Worm (Caenorhabditis elegans) whole organism, L3 larva: ENCODE results near the gene T20D3.5.
"Not testable (repeated sequence)": the region's sequence is repeated elsewhere in the genome, so short reads cannot be mapped to it uniquely, and the experiment has no call there.

Source experiments
- R02D3.7 ChIP-seq: fragments of 150-350 bp; optimal IDR thresholded peaks from 2 replicates; lab custom pipeline; 2014; ENCODE audit warnings: missing biosample characterization, missing genetic modification characterization
- ZK546.5 ChIP-seq: sonication (generic microtip); optimal IDR thresholded peaks from 2 replicates; lab custom pipeline; 2017; ENCODE audit warnings: missing biosample characterization, missing genetic modification characterization
- aly-2 ChIP-seq: fragments of 150-350 bp; optimal IDR thresholded peaks from 2 replicates; lab custom pipeline; 2014; ENCODE audit warnings: missing biosample characterization, missing genetic modification characterization
- ama-1 ChIP-seq: fragments of 150-350 bp; optimal IDR thresholded peaks from 2 replicates; lab custom pipeline; 2018
- ceh-16 ChIP-seq: sonication (generic microtip); optimal IDR thresholded peaks from 2 replicates; lab custom pipeline; 2017; ENCODE audit warnings: missing biosample characterization, missing genetic modification characterization
- ceh-28 ChIP-seq: fragments of 150-350 bp; optimal IDR thresholded peaks from 2 replicates; lab custom pipeline; 2014; ENCODE audit warnings: missing biosample characterization, missing genetic modification reagents, missing genetic modification characterization
- ceh-9 ChIP-seq: sonication (generic microtip); optimal IDR thresholded peaks from 2 replicates; lab custom pipeline; 2018; ENCODE audit warnings: missing biosample characterization, missing genetic modification characterization
- egl-5 ChIP-seq: fragments of 150-350 bp; optimal IDR thresholded peaks from 2 replicates; lab custom pipeline; 2017; ENCODE audit warnings: missing biosample characterization, missing genetic modification reagents, missing genetic modification characterization, inconsistent platforms
- elt-1 ChIP-seq: fragments of 150-350 bp; optimal IDR thresholded peaks from 2 replicates; lab custom pipeline; 2014; ENCODE audit warnings: missing biosample characterization, missing genetic modification characterization
- elt-2 ChIP-seq: sonication (generic microtip); optimal IDR thresholded peaks from 2 replicates; lab custom pipeline; 2016; ENCODE audit warnings: missing genetic modification reagents, mild to moderate bottlenecking, missing genetic modification characterization, missing compliant biosample characterization
- eor-1 ChIP-seq, 2 experiments: fragments of 150-350 bp; optimal IDR thresholded peaks; 2 replicates each; lab custom pipeline; 2014 to 2018; ENCODE audit warnings: missing biosample characterization in 2 of 2, missing genetic modification characterization in 2 of 2
- fkh-10 ChIP-seq: sonication (generic microtip); optimal IDR thresholded peaks from 2 replicates; lab custom pipeline; 2017; ENCODE audit warnings: missing biosample characterization, missing genetic modification reagents, missing genetic modification characterization
- fkh-2 ChIP-seq: fragments of 150-350 bp; optimal IDR thresholded peaks from 2 replicates; lab custom pipeline; 2014; ENCODE audit warnings: missing biosample characterization, missing genetic modification reagents, missing genetic modification characterization
- fos-1 ChIP-seq: fragments of 150-350 bp; optimal IDR thresholded peaks from 2 replicates; lab custom pipeline; 2014; ENCODE audit warnings: missing biosample characterization, missing genetic modification characterization
- jun-1 ChIP-seq: fragments of 150-350 bp; optimal IDR thresholded peaks from 2 replicates; lab custom pipeline; 2014; ENCODE audit warnings: missing biosample characterization, missing genetic modification reagents, missing genetic modification characterization
- lin-39 ChIP-seq: fragments of 150-350 bp; optimal IDR thresholded peaks from 2 replicates; lab custom pipeline; 2018; ENCODE audit warnings: missing biosample characterization, missing genetic modification reagents, missing genetic modification characterization
- mdl-1 ChIP-seq: fragments of 150-350 bp; optimal IDR thresholded peaks from 2 replicates; lab custom pipeline; 2014; ENCODE audit warnings: missing biosample characterization, missing genetic modification characterization
- mml-1 ChIP-seq: fragments of 150-350 bp; sonication (generic microtip); optimal IDR thresholded peaks from 3 replicates; lab custom pipeline; 2014; ENCODE audit warnings: missing biosample characterization, missing genetic modification characterization
- nfya-1 ChIP-seq: sonication (generic microtip); optimal IDR thresholded peaks from 2 replicates; lab custom pipeline; 2017; ENCODE audit warnings: missing genetic modification characterization, mild to moderate bottlenecking, missing compliant biosample characterization, antibody characterized with exemption, moderate library complexity; ENCODE audit not compliant: insufficient read depth
- nhr-11 ChIP-seq: fragments of 150-350 bp; optimal IDR thresholded peaks from 2 replicates; lab custom pipeline; 2014; ENCODE audit warnings: missing biosample characterization, missing genetic modification characterization
- nhr-12 ChIP-seq: fragments of 150-350 bp; optimal IDR thresholded peaks from 2 replicates; lab custom pipeline; 2014; ENCODE audit warnings: missing biosample characterization, missing genetic modification characterization
- nhr-23 ChIP-seq: fragments of 150-350 bp; optimal IDR thresholded peaks from 2 replicates; lab custom pipeline; 2014; ENCODE audit warnings: missing biosample characterization, missing genetic modification reagents, missing genetic modification characterization
- nhr-28 ChIP-seq: fragments of 150-350 bp; optimal IDR thresholded peaks from 2 replicates; lab custom pipeline; 2014; ENCODE audit warnings: missing biosample characterization, missing genetic modification characterization
- nhr-43 ChIP-seq: sonication (generic microtip); optimal IDR thresholded peaks from 2 replicates; lab custom pipeline; 2016; ENCODE audit warnings: mild to moderate bottlenecking, missing genetic modification characterization, missing compliant biosample characterization; ENCODE audit not compliant: poor library complexity, severe bottlenecking
- nhr-76 ChIP-seq: fragments of 150-350 bp; sonication (generic microtip); optimal IDR thresholded peaks from 5 replicates; lab custom pipeline; 2014; ENCODE audit warnings: missing biosample characterization, missing genetic modification characterization
- nhr-77 ChIP-seq: fragments of 150-350 bp; optimal IDR thresholded peaks from 2 replicates; lab custom pipeline; 2014; ENCODE audit warnings: missing biosample characterization, missing genetic modification characterization
- pha-4 ChIP-seq: fragments of 150-350 bp; optimal IDR thresholded peaks from 2 replicates; lab custom pipeline; 2014; ENCODE audit warnings: missing biosample characterization, missing genetic modification reagents, missing genetic modification characterization
- sea-2 ChIP-seq: fragments of 150-350 bp; sonication (generic microtip); optimal IDR thresholded peaks from 4 replicates; lab custom pipeline; 2014; ENCODE audit warnings: missing biosample characterization, missing genetic modification reagents, missing genetic modification characterization
- skn-1 ChIP-seq: fragments of 150-350 bp; optimal IDR thresholded peaks from 2 replicates; lab custom pipeline; 2014; ENCODE audit warnings: missing biosample characterization, missing genetic modification characterization
- snpc-4 ChIP-seq: fragments of 150-350 bp; optimal IDR thresholded peaks from 2 replicates; lab custom pipeline; 2014; ENCODE audit warnings: missing biosample characterization, missing genetic modification characterization
- tbx-2 ChIP-seq: sonication (generic microtip); optimal IDR thresholded peaks from 2 replicates; lab custom pipeline; 2016; ENCODE audit warnings: mild to moderate bottlenecking, missing genetic modification characterization, missing compliant biosample characterization
- unc-39 ChIP-seq: sonication (generic microtip); optimal IDR thresholded peaks from 4 replicates; lab custom pipeline; 2017; ENCODE audit warnings: missing biosample characterization, missing genetic modification characterization
- unc-62 ChIP-seq: fragments of 150-350 bp; sonication (generic microtip); optimal IDR thresholded peaks from 4 replicates; lab custom pipeline; 2014; ENCODE audit warnings: missing biosample characterization, missing genetic modification reagents, missing genetic modification characterization

The T20D3.5 gene

DNA sequence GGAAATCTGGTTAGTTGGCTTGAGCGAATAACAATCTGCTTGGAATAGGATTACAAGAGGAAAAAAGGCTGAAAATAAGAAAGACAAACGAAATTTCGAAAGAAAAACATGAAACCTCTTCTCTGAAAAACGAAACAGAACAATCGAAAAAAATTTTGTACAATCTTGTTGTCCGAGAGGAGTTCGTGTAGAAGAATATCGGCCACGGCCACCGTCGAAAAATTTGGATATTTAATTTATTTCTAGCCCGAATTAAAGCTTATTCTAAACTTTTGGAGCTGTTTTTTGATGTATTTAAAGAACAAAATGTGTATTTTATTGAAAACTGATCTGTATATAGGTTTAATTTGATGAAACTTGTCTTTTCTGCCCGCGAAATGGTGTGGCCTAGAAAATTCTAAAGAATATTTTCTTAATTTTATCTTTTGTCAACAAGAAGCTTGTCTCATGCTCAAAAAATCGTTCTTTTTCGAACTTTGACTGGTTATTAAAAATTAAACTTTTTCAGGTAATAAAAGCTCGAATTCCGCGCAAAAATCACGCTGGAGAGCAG, at the start of gene T20D3.5:
Gene T20D3.5, plus strand, starts transcription at position 503 of the 553 bp plus-strand sequence.
- TF ChIP-seq nhr-23 (tag; lab: Kevin White, UChicago) (no peak), fkh-2 (no peak), nfya-1 (tag; lab: Kevin White, UChicago) (no peak), nhr-77 (no peak), pha-4 (tag; lab: Kevin White, UChicago) (no peak), ZK546.5 (no peak)

DNA sequence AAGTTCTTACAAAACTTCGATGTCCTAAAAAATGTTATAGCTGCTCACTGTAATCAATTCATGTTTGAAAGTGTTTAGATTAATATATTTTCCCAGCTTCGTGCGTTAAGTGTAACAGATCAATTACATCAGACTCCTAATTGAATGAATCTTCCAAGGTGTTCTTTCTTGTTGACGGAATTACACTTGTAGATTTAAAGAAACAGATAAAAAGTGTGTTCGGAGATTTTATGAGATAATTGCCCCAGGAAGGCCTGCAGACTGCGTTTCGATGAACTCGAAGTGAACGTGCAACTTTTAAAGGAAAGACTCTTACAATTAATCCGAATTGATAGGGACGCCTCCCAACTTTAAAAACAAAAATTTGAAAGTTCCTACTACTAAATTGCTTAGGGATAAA, 47.2 kb upstream of the T20D3.5 start:
- TF ChIP-seq unc-62 (GFP tag; lab: Kevin White, UChicago), result no peak
- peak; percentile 70 for TF ChIP-seq elt-1 (tag; lab: Kevin White, UChicago)
- no peak for TF ChIP-seq ceh-16 (tag; lab: Kevin White, UChicago)

DNA sequence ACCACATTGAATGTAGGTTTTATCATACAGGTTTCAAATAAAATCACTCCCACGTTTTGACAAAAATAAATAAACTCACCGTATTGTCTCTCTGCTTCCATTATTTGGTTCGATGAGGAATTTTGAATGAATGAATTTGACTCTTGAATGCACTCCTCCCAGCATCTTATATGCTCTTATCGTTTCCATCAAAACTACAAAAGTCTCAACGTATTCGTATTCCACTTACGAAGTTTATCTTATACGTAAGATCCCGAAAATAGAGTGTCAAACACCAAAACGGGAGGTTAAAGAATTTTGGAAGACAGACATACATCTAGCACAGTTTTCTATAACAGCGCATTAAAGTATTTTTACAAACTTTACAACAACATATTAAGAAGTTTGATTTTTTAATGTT, 43.0 kb upstream of the T20D3.5 start, which contains the start of gene nhr-264:
Gene nhr-264, minus strand, starts transcription at position 101 of the 400 bp plus-strand sequence.
- not testable (repeated sequence) for TF ChIP-seq ceh-9; egl-5 (tag; lab: Kevin White, UChicago); aly-2 (tag; lab: Kevin White, UChicago)
- TF ChIP-seq, all 47 proteins: peak for 0; not testable (repeated sequence) for 47

DNA sequence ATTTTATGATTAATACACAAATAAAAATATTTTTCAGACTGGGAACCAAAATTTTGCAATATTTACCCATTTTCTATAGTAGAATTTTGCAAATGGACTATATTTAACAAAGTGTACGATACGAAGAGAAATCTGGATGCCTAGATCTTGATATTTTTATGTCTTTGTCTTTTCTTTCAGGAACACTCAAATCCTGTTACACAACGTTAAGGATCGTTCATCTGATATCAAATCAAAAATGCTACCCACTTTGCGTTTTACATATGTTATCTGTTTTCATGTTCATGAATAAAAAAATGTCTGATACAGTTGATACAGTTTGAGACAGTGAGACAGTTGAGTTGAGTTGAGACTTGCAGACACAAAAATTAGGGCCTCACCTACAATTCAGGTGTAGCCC, 40.6 kb upstream of the T20D3.5 start, which contains the start of gene F49C12.1:
Gene F49C12.1, minus strand, starts transcription at position 70 of the 400 bp plus-strand sequence.
- TF ChIP-seq fos-1 (no peak), ceh-9 (no peak), skn-1 (tag; lab: Kevin White, UChicago) (no peak), ZK546.5 (no peak), nhr-23 (tag; lab: Kevin White, UChicago) (no peak), unc-39 (tag; lab: Kevin White, UChicago) (no peak), ceh-28 (tag; lab: Kevin White, UChicago) (no peak), egl-5 (tag; lab: Kevin White, UChicago) (no peak), nhr-77 (no peak), pha-4 (tag; lab: Kevin White, UChicago) (no peak), nfya-1 (tag; lab: Kevin White, UChicago) (no peak), jun-1 (tag; lab: Kevin White, UChicago) (no peak), mml-1 (tag; lab: Kevin White, UChicago) (no peak), fkh-2 (no peak), nhr-11 (no peak)

DNA sequence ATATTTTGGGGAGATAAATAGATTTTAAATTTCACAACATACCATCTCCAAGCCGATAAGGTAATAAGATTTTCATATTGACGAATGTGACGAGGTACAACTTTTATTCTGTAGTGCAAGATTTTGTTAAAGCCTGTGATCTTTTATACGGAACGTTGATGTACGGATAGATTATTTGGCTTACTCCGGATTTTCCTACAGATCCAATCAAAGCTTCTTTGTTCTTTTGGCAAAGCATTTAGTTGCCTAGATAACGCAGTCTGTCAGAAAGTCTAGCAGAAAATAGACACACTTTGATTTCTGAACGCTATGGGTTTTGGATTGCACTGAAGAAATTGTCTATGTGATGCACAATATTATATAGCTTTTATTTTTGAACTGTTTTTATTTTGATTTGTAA, 37.7 kb upstream of the T20D3.5 start, which contains the start of gene F49C12.2:
Gene F49C12.2, minus strand, starts transcription at position 101 of the 400 bp plus-strand sequence.
- no peak for TF ChIP-seq fkh-10 (GFP tag; lab: Kevin White, UChicago)
- TF ChIP-seq nhr-12 (tag; lab: Kevin White, UChicago), result no peak
- TF ChIP-seq tbx-2 (tag; lab: Kevin White, UChicago), result no peak
- no peak for TF ChIP-seq lin-39
- TF ChIP-seq egl-5 (tag; lab: Kevin White, UChicago), result no peak
- no peak for TF ChIP-seq unc-62 (GFP tag; lab: Kevin White, UChicago)
- no peak for TF ChIP-seq nhr-28 (tag; lab: Kevin White, UChicago)
- TF ChIP-seq nhr-11, result no peak

DNA sequence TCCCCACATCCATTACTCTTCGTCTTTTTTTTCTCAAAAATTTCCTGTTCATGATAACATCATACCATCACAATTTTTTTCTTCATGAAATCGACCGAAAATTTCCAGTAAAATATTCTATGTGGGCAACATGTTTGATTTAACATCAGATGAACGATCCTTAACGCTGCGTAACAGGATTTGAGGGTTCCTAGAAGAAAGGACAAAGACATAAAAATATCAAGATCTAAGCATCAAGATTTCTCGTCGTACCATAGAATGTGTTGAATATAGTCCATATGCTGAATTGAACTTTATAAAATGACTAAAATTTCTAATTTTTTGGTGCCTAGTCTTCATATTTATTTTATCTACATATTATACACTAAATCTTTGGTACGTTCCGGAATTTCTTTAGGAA, 36.7 kb upstream of the T20D3.5 start, which contains the start of gene F49C12.3:
Gene F49C12.3, plus strand, starts transcription at position 301 of the 400 bp plus-strand sequence.
- TF ChIP-seq ceh-9 (no peak), eor-1 (tag; optimal IDR thresholded peaks at IDR 0.05; lab: Kevin White, UChicago) (no peak), nhr-12 (tag; lab: Kevin White, UChicago) (no peak), R02D3.7 (tag; lab: Kevin White, UChicago) (no peak), ceh-28 (tag; lab: Kevin White, UChicago) (no peak), unc-62 (GFP tag; lab: Kevin White, UChicago) (no peak), ama-1 (lab: Kevin White, UChicago) (no peak), nhr-43 (tag; lab: Kevin White, UChicago) (no peak), nhr-76 (no peak), mdl-1 (tag; lab: Kevin White, UChicago) (no peak), sea-2 (no peak), snpc-4 (no peak), fos-1 (no peak), lin-39 (no peak), tbx-2 (tag; lab: Kevin White, UChicago) (no peak), elt-2 (no peak)
- TF ChIP-seq, all 47 proteins: peak for 0
